Fruit fly (Drosophila melanogaster) Kc167 (cell line): Measurements from ENCODE around the gene CG31139.

Experiments
- Myc ChIP-seq: fragments of >200 bp; optimal IDR thresholded peaks from 2 replicates; lab custom pipeline; 2017; ENCODE audit warnings: missing external identifiers
- psq ChIP-seq: fragments of >200 bp; optimal IDR thresholded peaks from 2 replicates; lab custom pipeline; 2017; ENCODE audit warnings: missing external identifiers
- ttk ChIP-seq: sonication (Bioruptor generic); optimal IDR thresholded peaks from 2 replicates; lab custom pipeline; 2017; ENCODE audit warnings: missing external identifiers

DNA sequence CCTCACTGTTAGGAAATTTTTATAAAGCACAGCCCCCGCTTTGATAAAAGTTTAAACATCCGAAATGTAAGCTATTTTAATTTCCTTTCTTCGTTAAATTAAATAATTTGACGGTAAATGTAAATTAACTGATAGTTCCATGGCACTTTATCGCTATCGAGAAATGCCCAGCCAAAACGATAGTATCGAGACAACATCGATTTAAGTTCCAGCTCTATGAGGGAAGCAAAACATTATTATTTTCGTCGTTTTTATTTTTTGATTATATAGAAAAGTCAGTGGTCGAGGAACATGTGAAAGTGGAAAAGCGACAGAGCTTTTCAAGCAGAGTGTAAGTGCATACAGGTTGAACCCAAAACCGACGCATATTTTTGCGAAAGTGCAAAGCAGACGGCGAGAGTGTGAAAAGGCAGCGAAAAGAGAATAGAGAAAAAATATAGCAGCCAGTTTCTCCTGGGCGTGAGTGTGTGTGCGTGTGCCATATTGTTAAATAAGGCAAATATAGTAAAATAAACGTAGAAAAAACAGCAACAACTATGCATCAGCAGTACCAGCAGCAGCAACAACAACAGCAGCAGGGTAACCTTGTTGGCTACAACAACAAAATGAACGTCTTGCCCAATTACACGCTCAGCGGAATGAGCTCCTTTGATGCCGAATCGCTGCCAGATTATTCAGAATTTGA lies 21.9 kb downstream of the CG31139 start, which contains the start of gene CG45049:
- TF ChIP-seq ttk (no peak), psq (lab: Kevin White, UChicago) (no peak), Myc (lab: Kevin White, UChicago) (no peak)
